Worm (Caenorhabditis elegans) whole organism, L4 larva: Measurements from ENCODE around the gene pap-2.

ENCODE experiments used
- duxl-1 ChIP-seq: sonication (generic microtip); optimal IDR thresholded peaks from 2 replicates; lab custom pipeline; 2016; ENCODE audit warnings: mild to moderate bottlenecking, missing genetic modification characterization, moderate library complexity, missing compliant biosample characterization; ENCODE audit not compliant: poor library complexity
- skn-1 ChIP-seq: fragments of 150-350 bp; optimal IDR thresholded peaks from 2 replicates; lab custom pipeline; 2014; ENCODE audit warnings: missing biosample characterization, missing genetic modification characterization

- TF ChIP-seq skn-1 (tag; lab: Kevin White, UChicago), result no peak
- TF ChIP-seq duxl-1 (tag; lab: Kevin White, UChicago), result no peak
Measured at ce11 chrII:9646122-9646555, 36.9 kb upstream of the pap-2 start.
